Worm (Caenorhabditis elegans): Measurements from ENCODE around the gene cec-3.

The cec-3 gene

ce11 chrII:7813237-7813636, 44.2 kb downstream of the cec-3 start:
- TF ChIP-seq sdc-2 (tag; optimal IDR thresholded peaks at IDR 0.05) (no peak), ceh-31 (tag; optimal IDR thresholded peaks at IDR 0.05) (peak; percentile 27)

- TF ChIP-seq elt-2 (tag; optimal IDR thresholded peaks at IDR 0.05): peak; percentile 46
- peak; percentile 39 for TF ChIP-seq ama-1 (optimal IDR thresholded peaks at IDR 0.05)
- no peak for TF ChIP-seq ceh-6 (GFP tag; optimal IDR thresholded peaks at IDR 0.05)
- no peak for TF ChIP-seq fax-1 (tag; optimal IDR thresholded peaks at IDR 0.05)
- TF ChIP-seq unc-55 (GFP tag; optimal IDR thresholded peaks at IDR 0.05): peak; percentile 1
- peak; percentile 15 for TF ChIP-seq sdc-2 (tag; optimal IDR thresholded peaks at IDR 0.05)
These were observed 45.1 kb downstream of the cec-3 start for ce11 chrII:7812332-7812731.

ce11 chrII:7810869-7811543, 46.4 kb downstream of the cec-3 start, which contains the start of gene cki-1:
cki-1 (plus strand) TSS chrII:7811240.
- TF ChIP-seq ama-1 (optimal IDR thresholded peaks at IDR 0.05) (peak; percentile 61), hlh-6 (tag; optimal IDR thresholded peaks at IDR 0.05) (peak; percentile 63), ztf-16 (tag; optimal IDR thresholded peaks at IDR 0.05) (no peak), syd-9 (tag; optimal IDR thresholded peaks at IDR 0.05) (peak; percentile 52), pha-2 (tag; optimal IDR thresholded peaks at IDR 0.05) (no peak), F13H6.1 (tag; optimal IDR thresholded peaks at IDR 0.05) (peak; percentile 14), tbx-2 (tag; optimal IDR thresholded peaks at IDR 0.05) (peak; percentile 36), sdc-2 (tag; optimal IDR thresholded peaks at IDR 0.05) (peak; percentile 52), hlh-30 (tag; optimal IDR thresholded peaks at IDR 0.05; ENCODE audit: insufficient read depth) (peak; percentile 74), ceh-34 (tag; optimal IDR thresholded peaks at IDR 0.05) (peak; percentile 95), elt-2 (tag; optimal IDR thresholded peaks at IDR 0.05) (peak; percentile 16), ceh-6 (GFP tag; optimal IDR thresholded peaks at IDR 0.05) (peak; percentile 7), nhr-232 (tag; optimal IDR thresholded peaks at IDR 0.05) (peak; percentile 22), lin-11 (tag; optimal IDR thresholded peaks at IDR 0.05) (no peak), ceh-31 (tag; optimal IDR thresholded peaks at IDR 0.05) (peak; percentile 48), lim-6 (tag; optimal IDR thresholded peaks at IDR 0.05) (no peak), ceh-19 (GFP tag; optimal IDR thresholded peaks at IDR 0.05) (peak; percentile 80), ceh-2 (tag; optimal IDR thresholded peaks at IDR 0.05) (peak; percentile 55), ref-2 (tag; optimal IDR thresholded peaks at IDR 0.05) (peak; percentile 15)

- TF ChIP-seq ceh-18 (tag; optimal IDR thresholded peaks at IDR 0.05): no peak
- peak; percentile 69 for TF ChIP-seq unc-55 (GFP tag; optimal IDR thresholded peaks at IDR 0.05)
- TF ChIP-seq odd-2 (tag; optimal IDR thresholded peaks at IDR 0.05): peak; percentile 3
These were observed 47.1 kb downstream of the cec-3 start for ce11 chrII:7810162-7810868.

- TF ChIP-seq tbx-2 (tag; optimal IDR thresholded peaks at IDR 0.05) (peak; percentile 36), unc-42 (tag; optimal IDR thresholded peaks at IDR 0.05) (peak; percentile 86), hlh-6 (tag; optimal IDR thresholded peaks at IDR 0.05) (no peak)
These were observed 48.0 kb downstream of the cec-3 start for ce11 chrII:7809358-7809914.

- no peak for TF ChIP-seq ceh-9 (tag; optimal IDR thresholded peaks at IDR 0.05)
- TF ChIP-seq ceh-18 (tag; optimal IDR thresholded peaks at IDR 0.05): peak; percentile 10
- peak; percentile 26 for TF ChIP-seq nfya-1 (tag; optimal IDR thresholded peaks at IDR 0.05)
- peak; percentile 55 for TF ChIP-seq elt-2 (tag; optimal IDR thresholded peaks at IDR 0.05)
These were observed 48.5 kb downstream of the cec-3 start for ce11 chrII:7808950-7809349.

ce11 chrII:7808153-7808552, 49.2 kb downstream of the cec-3 start:
- no peak for TF ChIP-seq eyg-1 (tag; optimal IDR thresholded peaks at IDR 0.05)
- TF ChIP-seq dmd-4 (tag; optimal IDR thresholded peaks at IDR 0.05; ENCODE audit: borderline replicate concordance): no peak
- no peak for TF ChIP-seq sdc-2 (tag; optimal IDR thresholded peaks at IDR 0.05)
- TF ChIP-seq nhr-11 (tag; optimal IDR thresholded peaks at IDR 0.05): no peak
- TF ChIP-seq hlh-13 (GFP tag; optimal IDR thresholded peaks at IDR 0.05): no peak
- no peak for TF ChIP-seq ztf-16 (tag; optimal IDR thresholded peaks at IDR 0.05)
- no peak for TF ChIP-seq ceh-48 (tag; optimal IDR thresholded peaks at IDR 0.05)
- TF ChIP-seq fkh-6 (tag; optimal IDR thresholded peaks at IDR 0.05): no peak
- TF ChIP-seq pat-9 (tag; optimal IDR thresholded peaks at IDR 0.05): no peak
- TF ChIP-seq npax-4 (tag; optimal IDR thresholded peaks at IDR 0.05): no peak
- TF ChIP-seq ceh-2 (tag; optimal IDR thresholded peaks at IDR 0.05): no peak
- no peak for TF ChIP-seq pha-4 (tag; optimal IDR thresholded peaks at IDR 0.05)
- no peak for TF ChIP-seq lim-6 (tag; optimal IDR thresholded peaks at IDR 0.05)
- TF ChIP-seq ceh-30 (tag; optimal IDR thresholded peaks at IDR 0.05): no peak
- no peak for TF ChIP-seq elt-2 (tag; optimal IDR thresholded peaks at IDR 0.05)
- TF ChIP-seq sox-2 (GFP tag; IDR thresholded peaks at IDR 0.05): no peak
